Worm (Caenorhabditis elegans): ENCODE results near the gene clhm-1.
"Not testable (repeated sequence)": the region's sequence is repeated elsewhere in the genome, so short reads cannot be mapped to it uniquely, and the experiment has no call there.

- TF ChIP-seq snpc-4, ceh-9, skn-1, ztf-4, mdl-1 (tag; optimal IDR thresholded peaks at IDR 0.05): not testable (repeated sequence)
Measured at ce11 chrII:6907657-6908056, 36.8 kb upstream of the clhm-1 start, which contains the start of gene B0252.3.

Measured in whole organism, L3 larva.